Worm (Caenorhabditis elegans): ENCODE data around the gene nhr-179.

nhr-179 gene

ce11 chrV:1654845-1655244 is 36.2 kb upstream of the nhr-179 start, which contains the start of gene irld-11:
TSS of gene irld-11 (plus strand) at chrV:1655145.
- TF ChIP-seq skn-1 (tag; optimal IDR thresholded peaks at IDR 0.05) = no peak
- TF ChIP-seq elt-3 (tag; optimal IDR thresholded peaks at IDR 0.05) = no peak
- no peak for TF ChIP-seq egl-27 (tag; optimal IDR thresholded peaks at IDR 0.05)
- no peak for TF ChIP-seq sea-2 (GFP tag; optimal IDR thresholded peaks at IDR 0.05)
- no peak for TF ChIP-seq snpc-4 (tag; optimal IDR thresholded peaks at IDR 0.05)
- no peak for TF ChIP-seq nhr-237 (tag; optimal IDR thresholded peaks at IDR 0.05)
- TF ChIP-seq ZK546.5 (tag; optimal IDR thresholded peaks at IDR 0.05) = no peak
- TF ChIP-seq elt-1 (tag; optimal IDR thresholded peaks at IDR 0.05) = no peak
- no peak for TF ChIP-seq aly-2 (tag; optimal IDR thresholded peaks at IDR 0.05)
- TF ChIP-seq jun-1 (tag; optimal IDR thresholded peaks at IDR 0.05) = no peak
- no peak for TF ChIP-seq pqm-1 (tag; optimal IDR thresholded peaks at IDR 0.05)
- TF ChIP-seq ama-1 (optimal IDR thresholded peaks at IDR 0.05) = no peak
- TF ChIP-seq pha-4 (tag; optimal IDR thresholded peaks at IDR 0.05) = no peak
- no peak for TF ChIP-seq nhr-12 (tag; optimal IDR thresholded peaks at IDR 0.05)

ce11 chrV:1651045-1651444 is 32.4 kb upstream of the nhr-179 start, which contains the start of gene irld-44:
TSS of gene irld-44 (plus strand) at chrV:1651345.
- TF ChIP-seq nfya-1 (tag; optimal IDR thresholded peaks at IDR 0.05; ENCODE audit: insufficient read depth) (no peak), skn-1 (tag; optimal IDR thresholded peaks at IDR 0.05) (no peak), ztf-11 (tag; optimal IDR thresholded peaks at IDR 0.05) (no peak), ceh-16 (tag; optimal IDR thresholded peaks at IDR 0.05) (no peak)

- TF ChIP-seq egl-27 (tag; optimal IDR thresholded peaks at IDR 0.05) (no peak), ceh-16 (tag; optimal IDR thresholded peaks at IDR 0.05) (no peak), unc-39 (tag; optimal IDR thresholded peaks at IDR 0.05) (no peak)
Observed at ce11 chrV:1648000-1648399, 29.3 kb upstream of the nhr-179 start, which contains the start of gene irld-45. TSS of gene irld-45 (plus strand) at chrV:1648300.

ce11 chrV:1643886-1644285 is 25.2 kb upstream of the nhr-179 start, which contains the start of gene alh-2:
TSS of gene alh-2 (plus strand) at chrV:1644169.
- TF ChIP-seq jun-1 (tag; optimal IDR thresholded peaks at IDR 0.05) (no peak), nfya-1 (tag; optimal IDR thresholded peaks at IDR 0.05; ENCODE audit: insufficient read depth) (no peak), hmg-11 (tag; optimal IDR thresholded peaks at IDR 0.05) (no peak), nhr-67 (tag; optimal IDR thresholded peaks at IDR 0.05) (no peak), nhr-12 (tag; optimal IDR thresholded peaks at IDR 0.05) (no peak), nhr-23 (tag; optimal IDR thresholded peaks at IDR 0.05) (no peak), egl-5 (tag; optimal IDR thresholded peaks at IDR 0.05) (no peak), ztf-4 (tag; optimal IDR thresholded peaks at IDR 0.05) (no peak), lin-15B (tag; optimal IDR thresholded peaks at IDR 0.05) (no peak), nhr-28 (tag; optimal IDR thresholded peaks at IDR 0.05) (no peak)

DNA sequence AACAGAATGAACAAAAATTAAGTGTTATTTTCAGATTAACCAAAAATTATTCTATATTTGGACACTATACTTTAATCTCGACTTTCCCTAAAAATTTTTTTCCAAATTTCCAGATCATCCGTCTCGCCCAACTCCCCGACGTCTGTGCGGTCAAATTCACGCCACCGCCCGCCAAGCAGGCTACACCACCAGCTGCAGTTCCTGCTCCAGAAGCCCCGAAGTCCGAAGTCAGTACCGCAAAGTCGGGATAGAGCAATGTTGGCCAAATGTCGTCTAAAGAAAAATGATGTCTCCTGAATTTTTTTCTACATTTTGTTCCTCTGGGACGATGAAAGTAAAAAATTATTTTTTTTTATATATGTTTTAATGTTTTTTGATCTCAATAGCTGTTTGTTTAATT is 24.1 kb upstream of the nhr-179 start:
- TF ChIP-seq mdl-1 (tag; optimal IDR thresholded peaks at IDR 0.05) (no peak), unc-62 (GFP tag; optimal IDR thresholded peaks at IDR 0.05) (no peak), nhr-77 (tag; optimal IDR thresholded peaks at IDR 0.05) (no peak), jun-1 (tag; optimal IDR thresholded peaks at IDR 0.05) (no peak), nhr-237 (tag; optimal IDR thresholded peaks at IDR 0.05) (no peak), nhr-43 (tag; optimal IDR thresholded peaks at IDR 0.05; ENCODE audit: poor library complexity, severe bottlenecking) (no peak), fkh-10 (GFP tag; optimal IDR thresholded peaks at IDR 0.05) (no peak), egl-5 (tag; optimal IDR thresholded peaks at IDR 0.05) (no peak), nfya-1 (tag; optimal IDR thresholded peaks at IDR 0.05; ENCODE audit: insufficient read depth) (no peak), ceh-82 (tag; optimal IDR thresholded peaks at IDR 0.05) (no peak), nhr-67 (tag; optimal IDR thresholded peaks at IDR 0.05) (no peak), pha-4 (tag; optimal IDR thresholded peaks at IDR 0.05) (no peak), ceh-28 (tag; optimal IDR thresholded peaks at IDR 0.05) (no peak), ama-1 (optimal IDR thresholded peaks at IDR 0.05) (no peak), egl-27 (tag; optimal IDR thresholded peaks at IDR 0.05) (no peak), lsy-12 (tag; optimal IDR thresholded peaks at IDR 0.05) (no peak), elt-3 (tag; optimal IDR thresholded peaks at IDR 0.05) (no peak), nhr-23 (tag; optimal IDR thresholded peaks at IDR 0.05) (no peak), ceh-9 (tag; optimal IDR thresholded peaks at IDR 0.05) (no peak), elt-2 (tag; optimal IDR thresholded peaks at IDR 0.05) (no peak)

Measured in whole organism, L3 larva.